Worm (Caenorhabditis elegans) whole organism, early embryonic: ENCODE measurements around the gene VW02B12L.2.

ENCODE experiments used
- B0310.2 ChIP-seq: sonication (generic microtip); optimal IDR thresholded peaks from 2 replicates; lab custom pipeline; 2016; ENCODE audit warnings: mild to moderate bottlenecking, missing genetic modification characterization, missing compliant biosample characterization
- F13C5.2 ChIP-seq: sonication (generic microtip); optimal IDR thresholded peaks from 2 replicates; lab custom pipeline; 2017; ENCODE audit warnings: mild to moderate bottlenecking, missing genetic modification characterization, inconsistent platforms, missing compliant biosample characterization
- aly-1 ChIP-seq: sonication (generic microtip); optimal IDR thresholded peaks from 2 replicates; lab custom pipeline; 2016; ENCODE audit warnings: missing genetic modification characterization, missing compliant biosample characterization
- ama-1 ChIP-seq: fragments of 150-350 bp; optimal IDR thresholded peaks from 2 replicates; lab custom pipeline; 2014
- ceh-13 ChIP-seq: fragments of 200-800 bp; sonication (Bioruptor generic); optimal IDR thresholded peaks from 2 replicates; lab custom pipeline; 2018; ENCODE audit warnings: mild to moderate bottlenecking, missing genetic modification characterization, missing compliant biosample characterization
- ceh-36 ChIP-seq: sonication (generic microtip); optimal IDR thresholded peaks from 2 replicates; lab custom pipeline; 2016; ENCODE audit warnings: missing genetic modification characterization, inconsistent platforms, missing compliant biosample characterization
- ets-7 ChIP-seq: sonication (generic microtip); optimal IDR thresholded peaks from 2 replicates; lab custom pipeline; 2016; ENCODE audit warnings: missing genotype, missing genetic modification characterization, missing compliant biosample characterization
- flt-1 ChIP-seq: fragments of 200-800 bp; sonication (Bioruptor generic); IDR thresholded peaks from 2 replicates; pipeline ENCODE4 v1.3.6; 2022; ENCODE audit warnings: missing genetic modification characterization, missing compliant biosample characterization
- hmbx-1 ChIP-seq: sonication (generic microtip); optimal IDR thresholded peaks from 2 replicates; lab custom pipeline; 2016; ENCODE audit warnings: mild to moderate bottlenecking, missing genetic modification characterization, missing compliant biosample characterization
- hmg-4 ChIP-seq: fragments of 200-800 bp; sonication (Bioruptor generic); optimal IDR thresholded peaks from 2 replicates; lab custom pipeline; 2018; ENCODE audit warnings: mild to moderate bottlenecking, missing genetic modification characterization, missing compliant biosample characterization
- hnd-1 ChIP-seq: sonication (generic microtip); optimal IDR thresholded peaks from 2 replicates; lab custom pipeline; 2016; ENCODE audit warnings: missing genetic modification characterization, missing compliant biosample characterization
- pes-1 ChIP-seq: fragments of 200-800 bp; sonication (Bioruptor generic); IDR thresholded peaks from 2 replicates; pipeline ENCODE4 v1.3.6; 2022; ENCODE audit warnings: missing genetic modification reagents, missing genetic modification characterization, missing compliant biosample characterization
- scrt-1 ChIP-seq: fragments of 200-800 bp; sonication (Bioruptor generic); IDR thresholded peaks from 2 replicates; pipeline ENCODE4 v1.3.6; 2022; ENCODE audit warnings: missing genetic modification characterization, missing compliant biosample characterization
- sea-1 ChIP-seq: fragments of 200-800 bp; sonication (Bioruptor generic); conservative IDR thresholded peaks from 2 replicates; pipeline ENCODE4 v1.3.6; 2022; ENCODE audit warnings: missing genetic modification characterization, missing compliant biosample characterization
- tbx-11 ChIP-seq: fragments of 200-800 bp; sonication (Bioruptor generic); IDR thresholded peaks from 2 replicates; pipeline ENCODE4 v1.3.6; 2022; ENCODE audit warnings: missing genetic modification characterization, missing compliant biosample characterization
- tbx-37 ChIP-seq: fragments of 200-800 bp; sonication (Bioruptor generic); conservative IDR thresholded peaks from 2 replicates; pipeline ENCODE4 v1.3.6; 2022; ENCODE audit warnings: missing genetic modification reagents, missing genetic modification characterization, missing compliant biosample characterization
- tra-4 ChIP-seq: sonication (generic microtip); optimal IDR thresholded peaks from 2 replicates; lab custom pipeline; 2017; ENCODE audit warnings: missing genetic modification characterization, missing compliant biosample characterization

VW02B12L.2 gene

ce11 chrII:11428599-11428998 is 11.5 kb downstream of the VW02B12L.2 start:
- TF ChIP-seq ceh-13 (GFP tag; lab: Kevin White, UChicago) (no peak), flt-1 (no peak), hnd-1 (tag; lab: Kevin White, UChicago) (no peak), tra-4 (tag; lab: Kevin White, UChicago) (no peak), tbx-11 (GFP tag; lab: Robert Waterston, UW) (no peak), ama-1 (lab: Kevin White, UChicago) (no peak), ceh-36 (no peak), aly-1 (tag; lab: Kevin White, UChicago) (no peak), F13C5.2 (tag; lab: Kevin White, UChicago) (no peak), ets-7 (tag; lab: Kevin White, UChicago) (no peak), sea-1 (GFP tag; lab: Robert Waterston, UW) (no peak)

- TF ChIP-seq B0310.2 (tag; lab: Kevin White, UChicago) (no peak), tra-4 (tag; lab: Kevin White, UChicago) (no peak), ceh-36 (no peak), ama-1 (lab: Kevin White, UChicago) (no peak), aly-1 (tag; lab: Kevin White, UChicago) (no peak), ceh-13 (GFP tag; lab: Kevin White, UChicago) (no peak), hmg-4 (GFP tag; lab: Kevin White, UChicago) (no peak), tbx-11 (GFP tag; lab: Robert Waterston, UW) (no peak), flt-1 (no peak), hmbx-1 (tag; lab: Kevin White, UChicago) (no peak), hnd-1 (tag; lab: Kevin White, UChicago) (no peak), pes-1 (GFP tag; lab: Robert Waterston, UW) (no peak), F13C5.2 (tag; lab: Kevin White, UChicago) (no peak), sea-1 (GFP tag; lab: Robert Waterston, UW) (no peak), scrt-1 (no peak), tbx-37 (GFP tag; lab: Robert Waterston, UW) (no peak), ets-7 (tag; lab: Kevin White, UChicago) (no peak)
Measured at ce11 chrII:11427322-11427721, 12.8 kb downstream of the VW02B12L.2 start.

DNA sequence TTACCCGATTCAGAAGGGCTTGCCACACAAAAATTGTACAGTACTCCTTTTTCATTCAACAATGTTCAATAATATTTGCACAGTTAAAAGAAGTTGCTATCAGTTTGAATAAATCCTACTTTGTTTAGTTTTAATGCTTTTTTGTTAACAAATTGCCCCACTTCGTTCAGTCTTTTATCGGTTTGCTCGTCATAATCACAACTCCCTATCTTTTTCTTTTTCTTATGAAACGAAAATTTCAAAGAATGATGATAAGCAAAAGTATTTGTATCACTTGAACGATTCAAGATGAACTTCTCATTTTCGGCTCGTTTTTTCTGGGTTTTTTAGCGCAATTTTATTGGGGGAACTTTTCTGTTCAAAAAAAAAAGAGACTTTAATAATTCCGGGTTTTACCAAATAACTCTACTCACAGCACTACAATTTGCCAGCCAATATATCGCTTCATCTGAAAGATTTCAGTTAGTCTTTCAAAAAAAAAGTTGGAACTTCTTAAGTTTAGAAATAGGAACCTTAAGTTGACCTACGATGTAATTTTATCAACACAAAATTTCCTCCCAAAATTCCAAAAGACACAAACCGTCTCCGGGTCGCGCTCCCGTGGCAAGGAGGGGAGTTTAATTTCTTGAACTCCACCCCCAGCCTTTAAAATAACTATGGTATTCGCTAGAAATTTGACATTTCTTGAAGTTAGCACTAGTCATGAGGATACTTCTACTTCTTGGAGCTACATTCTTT is 15.4 kb downstream of the VW02B12L.2 start, which contains the start of gene C05D12.3:
C05D12.3 (plus strand) TSS at position 688 of the 738 bp plus-strand sequence.
- no peak for TF ChIP-seq hmbx-1 (tag; lab: Kevin White, UChicago)
- no peak for TF ChIP-seq B0310.2 (tag; lab: Kevin White, UChicago)
- no peak for TF ChIP-seq F13C5.2 (tag; lab: Kevin White, UChicago)
- no peak for TF ChIP-seq scrt-1
- no peak for TF ChIP-seq sea-1 (GFP tag; lab: Robert Waterston, UW)
- TF ChIP-seq flt-1: no peak
- TF ChIP-seq ama-1 (lab: Kevin White, UChicago): no peak
- TF ChIP-seq ceh-36: no peak
- TF ChIP-seq pes-1 (GFP tag; lab: Robert Waterston, UW): no peak
- no peak for TF ChIP-seq tbx-37 (GFP tag; lab: Robert Waterston, UW)
- TF ChIP-seq hmg-4 (GFP tag; lab: Kevin White, UChicago): no peak
- no peak for TF ChIP-seq tbx-11 (GFP tag; lab: Robert Waterston, UW)

DNA sequence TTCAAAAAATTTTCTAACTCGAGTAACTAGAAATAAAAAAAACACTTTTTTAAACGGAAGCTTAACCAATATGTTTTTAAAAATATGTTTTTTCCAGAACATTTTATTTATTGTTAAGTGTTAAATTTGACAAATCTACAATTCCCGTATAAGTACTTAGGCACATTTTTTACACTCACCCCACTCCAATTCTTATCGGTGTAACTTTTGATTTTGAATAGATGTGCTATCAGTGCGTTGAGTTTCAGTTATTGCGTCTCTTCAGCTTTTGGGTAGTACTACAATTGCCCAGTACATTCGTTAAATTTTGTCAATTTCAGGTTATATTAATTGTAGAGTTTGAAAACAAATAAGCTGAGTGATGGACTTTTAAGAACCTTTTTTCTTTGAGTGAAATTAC is 16.1 kb downstream of the VW02B12L.2 start:
- no peak for TF ChIP-seq hmg-4 (GFP tag; lab: Kevin White, UChicago)
- TF ChIP-seq scrt-1: no peak
- TF ChIP-seq F13C5.2 (tag; lab: Kevin White, UChicago): no peak
- no peak for TF ChIP-seq hnd-1 (tag; lab: Kevin White, UChicago)
- TF ChIP-seq flt-1: no peak
- no peak for TF ChIP-seq pes-1 (GFP tag; lab: Robert Waterston, UW)
- TF ChIP-seq tbx-11 (GFP tag; lab: Robert Waterston, UW): no peak
- no peak for TF ChIP-seq aly-1 (tag; lab: Kevin White, UChicago)
- TF ChIP-seq ceh-36: no peak
- TF ChIP-seq sea-1 (GFP tag; lab: Robert Waterston, UW): no peak
- no peak for TF ChIP-seq ama-1 (lab: Kevin White, UChicago)
- TF ChIP-seq tbx-37 (GFP tag; lab: Robert Waterston, UW): no peak

- TF ChIP-seq tbx-37 (GFP tag; lab: Robert Waterston, UW) (no peak), hnd-1 (tag; lab: Kevin White, UChicago) (no peak), scrt-1 (no peak), F13C5.2 (tag; lab: Kevin White, UChicago) (no peak), aly-1 (tag; lab: Kevin White, UChicago) (no peak)
Measured at ce11 chrII:11418476-11418875, 21.7 kb downstream of the VW02B12L.2 start.

ce11 chrII:11417999-11418398 is 22.1 kb downstream of the VW02B12L.2 start, which contains the start of gene C05D12.2:
Gene C05D12.2 (plus strand): TSS chrII:11418299.
- TF ChIP-seq B0310.2 (tag; lab: Kevin White, UChicago) (no peak), tbx-11 (GFP tag; lab: Robert Waterston, UW) (no peak), hmg-4 (GFP tag; lab: Kevin White, UChicago) (no peak), hnd-1 (tag; lab: Kevin White, UChicago) (no peak), pes-1 (GFP tag; lab: Robert Waterston, UW) (no peak)

- TF ChIP-seq tbx-11 (GFP tag; lab: Robert Waterston, UW) (no peak), hmg-4 (GFP tag; lab: Kevin White, UChicago) (no peak), ets-7 (tag; lab: Kevin White, UChicago) (no peak), scrt-1 (no peak), hnd-1 (tag; lab: Kevin White, UChicago) (no peak), F13C5.2 (tag; lab: Kevin White, UChicago) (no peak), B0310.2 (tag; lab: Kevin White, UChicago) (no peak), ama-1 (lab: Kevin White, UChicago) (no peak)
Measured at ce11 chrII:11415672-11416071, 24.5 kb downstream of the VW02B12L.2 start, which contains the start of gene C05D12.1. Gene C05D12.1 (minus strand): TSS chrII:11415772.
